Fruit fly (Drosophila melanogaster) whole organism, prepupa: ENCODE measurements around the gene CG15263.

Source experiments
- CG6808 ChIP-seq: fragments of 200-800 bp; sonication (Bioruptor generic); optimal IDR thresholded peaks from 3 replicates; lab custom pipeline; 2017; ENCODE audit warnings: missing biosample characterization, missing genetic modification characterization, mild to moderate bottlenecking, moderate library complexity, missing genetic modification reagents
- salr ChIP-seq, 2 experiments: fragments of 200-800 bp; sonication (Bioruptor generic); optimal IDR thresholded peaks; 3 replicates each; lab custom pipeline; 2016 to 2018; ENCODE audit warnings: missing biosample characterization in 2 of 2, missing genetic modification characterization in 2 of 2, mild to moderate bottlenecking in 1 of 2

DNA sequence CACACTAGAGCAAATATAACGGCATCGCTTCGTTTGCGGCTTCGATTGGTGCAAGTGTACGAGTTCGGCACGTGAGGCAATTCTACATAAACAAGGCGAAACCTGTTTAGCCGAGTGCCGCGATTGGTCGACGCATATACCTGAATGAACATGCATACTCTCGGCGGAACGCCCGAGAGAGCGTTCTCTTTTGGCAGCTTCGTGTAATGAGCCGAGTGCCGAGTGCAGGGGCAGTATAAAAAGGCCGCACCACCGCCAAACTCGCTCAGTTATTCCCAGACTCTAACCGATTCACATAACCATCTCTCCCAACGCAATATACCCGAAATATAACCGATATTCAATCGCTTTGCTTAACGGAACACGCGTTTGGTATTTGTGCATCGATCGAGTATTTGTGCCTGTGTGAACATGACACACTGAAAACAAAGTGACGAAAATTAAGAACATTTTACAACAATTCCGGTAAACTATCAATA, 48.8 kb downstream of the CG15263 start, which contains the start of gene esg:
- TF ChIP-seq CG6808: no peak
- TF ChIP-seq salr (GFP tag; optimal IDR thresholded peaks at IDR 0.05; lab: Kevin White, UChicago): no peak
